In the genomic region with DNA sequence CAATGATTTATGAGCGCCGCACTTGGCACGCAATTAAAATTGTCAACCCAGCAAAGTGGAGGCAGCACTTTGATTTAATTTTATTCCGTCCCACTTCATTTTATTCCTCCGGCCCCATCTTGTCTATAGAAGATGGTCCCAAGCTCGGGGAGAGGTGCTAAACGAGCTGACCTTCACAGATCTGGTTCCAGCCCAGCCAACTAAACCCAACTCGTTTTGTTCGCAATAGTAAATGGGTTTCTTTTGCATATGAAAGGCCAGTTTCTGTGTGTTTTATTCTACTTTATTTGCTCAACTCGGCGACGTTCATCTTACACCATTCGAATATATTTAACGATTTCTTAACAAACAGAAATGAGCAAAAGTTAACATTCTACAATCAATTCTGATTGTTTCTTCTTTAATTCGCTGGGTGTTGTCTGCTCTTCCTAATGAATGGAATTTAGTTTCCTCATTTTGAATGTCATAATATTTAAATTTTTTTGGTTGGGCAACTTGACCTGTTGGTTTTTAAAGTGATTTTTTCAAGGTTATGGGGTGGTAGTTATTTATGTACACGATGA, we compare ENCODE assay signal across 1 fruit fly cellular context.
TF ChIP-seq lines count a peak whose summit lies in the region.

No protein-coding gene starts in this region.

TF ChIP-seq in whole organism, embryonic, 481 proteins besides CTCF, POLR2A, EP300 and RAD21 (continued from another document):
- TF ChIP-seq Ravus (GFP tag; IDR thresholded peaks at IDR 0.05; lab: Robert Waterston, UW) (no peak), lbe (GFP tag; optimal IDR thresholded peaks at IDR 0.05; lab: Kevin White, UChicago) (no peak), Sox102F (GFP tag; optimal IDR thresholded peaks at IDR 0.05; lab: Kevin White, UChicago) (no peak), CG10147 (GFP tag; optimal IDR thresholded peaks at IDR 0.05; lab: Kevin White, UChicago) (no peak), ash1 (GFP tag; optimal IDR thresholded peaks at IDR 0.05; lab: Kevin White, UChicago) (no peak), bigmax (GFP tag; optimal IDR thresholded peaks at IDR 0.05; lab: Kevin White, UChicago) (no peak), amos (GFP tag; IDR thresholded peaks at IDR 0.05; lab: Robert Waterston, UW; ENCODE audit: partially characterized antibody) (no peak), lov (optimal IDR thresholded peaks at IDR 0.05; lab: Kevin White, UChicago) (no peak), lov (GFP tag; IDR thresholded peaks at IDR 0.05; lab: Robert Waterston, UW) (no peak), shn (GFP tag; optimal IDR thresholded peaks at IDR 0.05; lab: Kevin White, UChicago) (no peak), row (GFP tag; IDR thresholded peaks at IDR 0.05; lab: Robert Waterston, UW) (no peak), B-H2 (GFP tag; optimal IDR thresholded peaks at IDR 0.05; lab: Kevin White, UChicago) (no peak), Pdp1 (GFP tag; optimal IDR thresholded peaks at IDR 0.05; lab: Kevin White, UChicago) (no peak)
